Fruit fly (Drosophila melanogaster) whole organism, adult: Measurements from ENCODE around the gene CG6163.

ENCODE experiments used
- CG14711 ChIP-seq: fragments of 200-800 bp; sonication (Bioruptor generic); optimal IDR thresholded peaks from 2 replicates; lab custom pipeline; 2018; ENCODE audit warnings: missing biosample characterization, mild to moderate bottlenecking, missing genetic modification characterization, moderate library complexity
- Clk ChIP-seq: fragments of 200-800 bp; sonication (Bioruptor generic); optimal IDR thresholded peaks from 2 replicates; lab custom pipeline; 2017; ENCODE audit warnings: missing biosample characterization, missing genetic modification characterization

DNA sequence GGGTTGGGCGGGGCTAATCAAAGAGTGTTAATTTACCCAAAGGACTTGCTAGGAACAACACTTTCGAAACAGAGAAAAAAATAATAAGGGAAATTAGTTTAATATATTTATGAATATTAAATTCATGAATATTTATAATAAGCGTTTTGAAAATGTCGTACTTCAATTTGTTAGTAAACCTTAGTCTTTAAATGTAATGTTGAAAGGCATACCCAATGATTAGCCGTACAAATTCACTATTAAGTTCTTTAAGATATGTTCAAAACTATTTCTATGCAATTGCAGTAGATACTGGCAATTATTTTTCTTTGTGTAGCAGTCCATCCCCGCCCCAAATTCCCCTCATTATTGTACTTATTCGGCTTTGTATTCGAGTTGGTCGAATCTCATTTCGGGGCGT lies 45.8 kb upstream of the CG6163 start:
- no peak for TF ChIP-seq CG14711 (tag; lab: Kevin White, UChicago)
- no peak for TF ChIP-seq Clk
